Fruit fly (Drosophila melanogaster): ENCODE data around the gene Aduk.
A peak's percentile ranks its signal among the peaks of the same experiment; 100 is the strongest.

Gene Aduk

dm6 chr3R:9370413-9370812 is 35.9 kb upstream of the Aduk start (continued):
- TF ChIP-seq CG4854 (GFP tag; optimal IDR thresholded peaks at IDR 0.05) (peak; percentile 1), wdn (GFP tag; IDR thresholded peaks at IDR 0.05) (no peak), Myb (GFP tag; optimal IDR thresholded peaks at IDR 0.05) (peak; percentile 2), zfh1 (GFP tag; IDR thresholded peaks at IDR 0.05) (peak; percentile 35; the same call in 1 of the 3 replicates), Six4 (GFP tag; optimal IDR thresholded peaks at IDR 0.05) (peak; percentile 22), CG1647 (GFP tag; optimal IDR thresholded peaks at IDR 0.05) (peak; percentile 31), cas (GFP tag; IDR thresholded peaks at IDR 0.05) (no peak), CG31224 (GFP tag; IDR thresholded peaks at IDR 0.05) (peak; percentile 43; the same call in 1 of the 2 replicates), Mrtf (GFP tag; IDR thresholded peaks at IDR 0.05) (0 out of 3 replicates have a peak, but pooled peaks have one; percentile 25), salm (tag; optimal IDR thresholded peaks at IDR 0.05) (peak; percentile 30), CG10209 (GFP tag; optimal IDR thresholded peaks at IDR 0.05) (peak; percentile 47), CG11504 (tag; optimal IDR thresholded peaks at IDR 0.05) (peak; percentile 72), HmgZ (tag; optimal IDR thresholded peaks at IDR 0.05) (peak; percentile 34), CG12236 (GFP tag; optimal IDR thresholded peaks at IDR 0.05) (no peak), ATbp (GFP tag; optimal IDR thresholded peaks at IDR 0.05) (peak; percentile 2), Nf-YB (GFP tag; optimal IDR thresholded peaks at IDR 0.05) (peak; percentile 24), dmrt11E (tag; optimal IDR thresholded peaks at IDR 0.05) (no peak), CG7786 (GFP tag; optimal IDR thresholded peaks at IDR 0.05) (peak; percentile 48)

- TF ChIP-seq CG6813 (GFP tag; optimal IDR thresholded peaks at IDR 0.05) (peak; percentile 5), slp2 (GFP tag; optimal IDR thresholded peaks at IDR 0.05) (no peak), D19B (GFP tag; optimal IDR thresholded peaks at IDR 0.05) (no peak), nom (GFP tag; optimal IDR thresholded peaks at IDR 0.05) (peak; percentile 52), CG34376 (GFP tag; optimal IDR thresholded peaks at IDR 0.05) (peak; percentile 18), exex (tag; optimal IDR thresholded peaks at IDR 0.05) (peak; percentile 98), Pdp1 (GFP tag; optimal IDR thresholded peaks at IDR 0.05) (peak in 1 of 2 experiments; percentile 20), lbe (GFP tag; optimal IDR thresholded peaks at IDR 0.05) (peak; percentile 12)
These were observed 31.5 kb upstream of the Aduk start for dm6 chr3R:9365893-9366500.

- TF ChIP-seq slp2 (GFP tag; optimal IDR thresholded peaks at IDR 0.05) (no peak), CG1832 (GFP tag; optimal IDR thresholded peaks at IDR 0.05) (no peak), pan (optimal IDR thresholded peaks at IDR 0.05) (no peak), pan (GFP tag; optimal IDR thresholded peaks at IDR 0.05 in 1 of 2, IDR thresholded peaks at IDR 0.05 in 1 of 2) (no peak), CG11560 (tag; IDR thresholded peaks at IDR 0.05) (no peak), CG18476 (GFP tag; optimal IDR thresholded peaks at IDR 0.05) (no peak), Med (GFP tag) (peak; percentile 16), cad (GFP tag; optimal IDR thresholded peaks at IDR 0.05) (peak; percentile 2), Dll (GFP tag; IDR thresholded peaks at IDR 0.05; ENCODE audit: partially characterized antibody) (no peak)
These were observed 30.6 kb upstream of the Aduk start, which contains the start of gene Srr for dm6 chr3R:9365121-9365520. Gene Srr (plus strand): TSS chr3R:9365398.

- TF ChIP-seq Kr (GFP tag; optimal IDR thresholded peaks at IDR 0.05) (no peak), sob (GFP tag; IDR thresholded peaks at IDR 0.05) (peak; percentile 43; the same call in 1 of the 2 replicates), Med (GFP tag) (peak; percentile 10), Dfd (GFP tag; optimal IDR thresholded peaks at IDR 0.05) (no peak), CG4424 (GFP tag; optimal IDR thresholded peaks at IDR 0.05) (no peak), Spps (tag; optimal IDR thresholded peaks at IDR 0.05) (no peak), Lhr (GFP tag; optimal IDR thresholded peaks at IDR 0.05) (no peak), gce (GFP tag; IDR thresholded peaks at IDR 0.05) (no peak), Hr78 (GFP tag; optimal IDR thresholded peaks at IDR 0.05) (peak in 1 of 2 experiments; percentile 58), sr (GFP tag; IDR thresholded peaks at IDR 0.05) (no peak)
These were observed 28.7 kb upstream of the Aduk start, which contains the start of gene CG18473 for dm6 chr3R:9363066-9363719. Gene CG18473 (plus strand): TSS chr3R:9363305.

Measured in whole organism, embryonic.